Worm (Caenorhabditis elegans) whole organism, midembryonic: ENCODE measurements around the gene sbt-1.

Experiments used
- T22C8.4 ChIP-seq: fragments of 200-800 bp; sonication (Bioruptor generic); IDR thresholded peaks from 2 replicates; pipeline ENCODE4 v1.3.6; 2022; ENCODE audit warnings: missing genetic modification characterization, missing compliant biosample characterization
- cog-1 ChIP-seq: sonication (generic microtip); optimal IDR thresholded peaks from 2 replicates; lab custom pipeline; 2016; ENCODE audit warnings: missing genetic modification characterization, missing compliant biosample characterization
- flt-1 ChIP-seq: fragments of 200-800 bp; sonication (Bioruptor generic); IDR thresholded peaks from 2 replicates; pipeline ENCODE4 v1.3.6; 2022; ENCODE audit warnings: missing genetic modification characterization, missing compliant biosample characterization
- klf-2 ChIP-seq: fragments of 200-800 bp; sonication (Bioruptor generic); conservative IDR thresholded peaks from 2 replicates; pipeline ENCODE4 v1.3.6; 2022; ENCODE audit warnings: missing genetic modification reagents, missing genetic modification characterization, missing compliant biosample characterization
- med-1 ChIP-seq: sonication (generic microtip); optimal IDR thresholded peaks from 2 replicates; lab custom pipeline; 2017; ENCODE audit warnings: missing genetic modification characterization, mild to moderate bottlenecking, missing compliant biosample characterization, antibody characterized with exemption, missing genetic modification reagents; ENCODE audit not compliant: insufficient read depth
- ref-1 ChIP-seq: fragments of 200-800 bp; sonication (Bioruptor generic); conservative IDR thresholded peaks from 2 replicates; pipeline ENCODE4 v1.3.6; 2022; ENCODE audit warnings: missing genetic modification reagents, missing genetic modification characterization, missing compliant biosample characterization
- tab-1 ChIP-seq: fragments of 200-800 bp; sonication (Bioruptor generic); IDR thresholded peaks from 2 replicates; pipeline ENCODE4 v1.3.6; 2022; ENCODE audit warnings: missing genetic modification characterization, missing compliant biosample characterization
- ztf-23 ChIP-seq: fragments of 200-800 bp; sonication (Bioruptor generic); IDR thresholded peaks from 2 replicates; pipeline ENCODE4 v1.3.6; 2022; ENCODE audit warnings: missing genetic modification reagents, missing genetic modification characterization, missing compliant biosample characterization
- ztf-29 ChIP-seq: fragments of 200-800 bp; sonication (Bioruptor generic); IDR thresholded peaks from 2 replicates; pipeline ENCODE4 v1.3.6; 2022; ENCODE audit warnings: missing genetic modification reagents, missing genetic modification characterization, missing compliant biosample characterization

Gene sbt-1

DNA sequence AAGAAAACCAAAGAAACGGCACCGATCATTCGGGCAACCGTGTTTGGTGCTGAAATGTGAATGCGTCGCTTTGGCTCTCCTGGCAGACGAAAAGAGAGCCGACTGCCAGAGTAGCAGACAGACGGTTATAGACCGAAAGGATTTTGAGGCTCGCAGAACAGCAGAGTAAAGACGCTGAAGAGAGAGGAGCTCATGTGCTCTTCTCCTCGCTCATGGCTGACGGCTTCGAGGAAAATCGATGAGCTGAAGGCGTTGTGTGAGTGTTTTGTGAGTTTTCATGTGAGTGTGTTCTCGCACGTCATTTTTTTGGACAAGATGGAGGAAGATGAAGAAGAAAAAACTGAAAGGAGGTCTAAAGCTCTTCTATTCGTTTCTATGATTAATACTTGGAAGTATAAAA is at the start of gene sbt-1:
Gene sbt-1 (minus strand): TSS at position 62 of the 400 bp plus-strand sequence.
- no peak for TF ChIP-seq ztf-29 (GFP tag; lab: Robert Waterston, UW)
- no peak for TF ChIP-seq med-1 (GFP tag; lab: Kevin White, UChicago)
- no peak for TF ChIP-seq ztf-23 (GFP tag; lab: Robert Waterston, UW)
- TF ChIP-seq ref-1 (GFP tag; lab: Robert Waterston, UW): no peak
- peak; percentile 32; the same call in 1 of the 2 replicates for TF ChIP-seq T22C8.4
- no peak for TF ChIP-seq klf-2
- no peak for TF ChIP-seq tab-1 (GFP tag; lab: Robert Waterston, UW)
- no peak for TF ChIP-seq cog-1 (tag; lab: Kevin White, UChicago)
- TF ChIP-seq flt-1 (GFP tag; lab: Robert Waterston, UW): 0 out of 2 replicates have a peak, but pooled peaks have one; percentile 4

DNA sequence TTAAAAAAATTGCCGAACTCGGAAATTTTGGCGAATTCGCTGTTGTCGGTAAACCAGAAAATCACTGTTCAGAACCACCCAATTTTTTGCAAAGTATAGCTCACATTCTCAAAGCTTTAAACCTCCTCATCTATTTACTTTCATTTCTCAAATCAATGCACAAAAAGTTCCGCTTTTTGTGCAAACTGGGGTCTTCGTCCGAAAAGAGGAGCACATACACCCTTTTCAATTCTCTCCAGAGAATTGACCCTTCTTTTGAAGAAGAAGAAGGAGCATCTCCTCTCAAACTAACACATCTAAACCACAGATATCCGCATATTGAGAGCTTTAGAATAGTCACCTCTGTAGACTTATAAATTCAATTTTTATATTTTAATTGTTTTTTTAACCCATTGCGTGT is 46.6 kb upstream of the sbt-1 start:
- TF ChIP-seq ztf-23 (GFP tag; lab: Robert Waterston, UW) (no peak), T22C8.4 (no peak), ztf-29 (GFP tag; lab: Robert Waterston, UW) (no peak), tab-1 (GFP tag; lab: Robert Waterston, UW) (no peak), flt-1 (GFP tag; lab: Robert Waterston, UW) (no peak), ref-1 (GFP tag; lab: Robert Waterston, UW) (no peak), med-1 (GFP tag; lab: Kevin White, UChicago) (no peak), cog-1 (tag; lab: Kevin White, UChicago) (no peak), klf-2 (no peak)

DNA sequence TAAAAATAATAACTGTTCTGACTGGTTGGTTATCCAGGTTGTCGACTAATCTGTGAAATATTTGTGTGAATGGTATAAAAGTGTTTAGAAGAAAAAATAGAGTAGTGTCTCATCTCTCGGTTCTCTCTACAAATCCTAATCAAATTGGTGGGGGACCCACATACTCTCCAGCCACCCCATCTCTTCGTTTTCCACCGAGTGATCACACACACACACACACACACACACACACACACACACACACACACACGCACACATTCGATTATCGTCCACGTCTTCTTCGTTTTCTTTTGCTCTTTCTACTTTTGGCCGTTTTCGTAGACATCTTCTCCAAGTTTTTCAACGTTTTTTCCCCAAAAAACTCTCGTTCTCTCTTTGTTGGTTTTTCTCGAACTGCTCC is 44.5 kb upstream of the sbt-1 start:
- TF ChIP-seq ztf-29 (GFP tag; lab: Robert Waterston, UW) (no peak), tab-1 (GFP tag; lab: Robert Waterston, UW) (no peak), klf-2 (no peak), ztf-23 (GFP tag; lab: Robert Waterston, UW) (no peak), med-1 (GFP tag; lab: Kevin White, UChicago) (no peak), ref-1 (GFP tag; lab: Robert Waterston, UW) (no peak), cog-1 (tag; lab: Kevin White, UChicago) (no peak), T22C8.4 (no peak), flt-1 (GFP tag; lab: Robert Waterston, UW) (no peak)

ce11 chrV:20871194-20871593 is 42.5 kb upstream of the sbt-1 start:
- TF ChIP-seq cog-1 (tag; lab: Kevin White, UChicago): no peak
- no peak for TF ChIP-seq T22C8.4
- no peak for TF ChIP-seq klf-2
- no peak for TF ChIP-seq ref-1 (GFP tag; lab: Robert Waterston, UW)
- no peak for TF ChIP-seq med-1 (GFP tag; lab: Kevin White, UChicago)
- no peak for TF ChIP-seq ztf-23 (GFP tag; lab: Robert Waterston, UW)
- TF ChIP-seq tab-1 (GFP tag; lab: Robert Waterston, UW): no peak
- TF ChIP-seq ztf-29 (GFP tag; lab: Robert Waterston, UW): no peak

DNA sequence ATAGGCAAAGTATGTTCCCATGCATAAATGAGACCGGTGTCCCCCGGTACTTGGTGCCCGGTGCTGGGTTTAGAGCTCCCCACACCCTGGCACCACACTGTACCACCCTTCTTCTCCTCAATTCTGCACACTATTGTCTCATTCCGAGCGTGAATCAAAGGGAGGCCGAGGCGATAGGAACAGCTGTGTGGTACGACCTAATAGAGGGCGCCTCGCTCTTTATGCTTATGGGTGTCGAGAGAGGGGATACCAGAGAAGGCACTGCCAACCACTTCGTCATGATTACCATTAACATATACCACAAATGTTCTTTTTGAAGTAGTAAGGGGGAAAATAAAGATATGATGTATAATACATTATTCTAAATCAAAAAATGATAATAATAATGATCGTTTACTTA is 42.0 kb upstream of the sbt-1 start:
- TF ChIP-seq med-1 (GFP tag; lab: Kevin White, UChicago) (no peak), tab-1 (GFP tag; lab: Robert Waterston, UW) (no peak), klf-2 (no peak), ref-1 (GFP tag; lab: Robert Waterston, UW) (no peak), ztf-29 (GFP tag; lab: Robert Waterston, UW) (no peak), ztf-23 (GFP tag; lab: Robert Waterston, UW) (no peak), flt-1 (GFP tag; lab: Robert Waterston, UW) (no peak), T22C8.4 (no peak)

DNA sequence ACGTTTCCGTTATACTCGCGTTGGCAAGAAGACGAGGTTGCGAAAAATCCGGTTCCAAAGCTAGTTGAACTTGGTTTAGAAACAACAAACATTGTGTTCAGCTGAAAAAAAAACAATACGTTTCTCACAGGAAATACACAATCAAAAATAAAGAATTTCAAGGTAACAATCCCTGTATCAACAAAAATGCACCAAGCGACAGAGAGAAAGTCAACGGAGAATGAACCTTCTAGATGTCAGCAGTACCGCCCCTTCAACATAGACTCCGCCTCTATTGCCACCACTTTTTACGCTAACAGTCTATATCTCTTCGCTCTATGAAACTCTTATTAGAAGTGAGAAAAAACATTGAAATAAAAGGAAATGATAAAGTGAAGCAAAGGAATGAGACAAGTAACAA is 39.6 kb upstream of the sbt-1 start, which contains the start of gene F31D4.8:
Gene F31D4.8 (minus strand): TSS at position 101 of the 400 bp plus-strand sequence.
- TF ChIP-seq med-1 (GFP tag; lab: Kevin White, UChicago) (no peak), flt-1 (GFP tag; lab: Robert Waterston, UW) (no peak), tab-1 (GFP tag; lab: Robert Waterston, UW) (no peak), cog-1 (tag; lab: Kevin White, UChicago) (no peak), T22C8.4 (no peak), klf-2 (no peak), ref-1 (GFP tag; lab: Robert Waterston, UW) (no peak), ztf-29 (GFP tag; lab: Robert Waterston, UW) (no peak), ztf-23 (GFP tag; lab: Robert Waterston, UW) (no peak)

- TF ChIP-seq med-1 (GFP tag; lab: Kevin White, UChicago): no peak
- TF ChIP-seq tab-1 (GFP tag; lab: Robert Waterston, UW): no peak
- TF ChIP-seq ztf-23 (GFP tag; lab: Robert Waterston, UW): no peak
- TF ChIP-seq T22C8.4: no peak
- TF ChIP-seq ztf-29 (GFP tag; lab: Robert Waterston, UW): no peak
- no peak for TF ChIP-seq ref-1 (GFP tag; lab: Robert Waterston, UW)
- TF ChIP-seq klf-2: no peak
- TF ChIP-seq cog-1 (tag; lab: Kevin White, UChicago): no peak
- no peak for TF ChIP-seq flt-1 (GFP tag; lab: Robert Waterston, UW)
These were observed 37.7 kb upstream of the sbt-1 start for ce11 chrV:20866406-20866805.

ce11 chrV:20862681-20863080 is 34.0 kb upstream of the sbt-1 start, which contains the start of gene twk-35:
Gene twk-35, plus strand, starts transcription at chrV:20862981.
- no peak for TF ChIP-seq ztf-29 (GFP tag; lab: Robert Waterston, UW)
- TF ChIP-seq klf-2: no peak
- TF ChIP-seq ref-1 (GFP tag; lab: Robert Waterston, UW): no peak
- TF ChIP-seq tab-1 (GFP tag; lab: Robert Waterston, UW): no peak
- TF ChIP-seq T22C8.4: no peak
- no peak for TF ChIP-seq ztf-23 (GFP tag; lab: Robert Waterston, UW)
- no peak for TF ChIP-seq flt-1 (GFP tag; lab: Robert Waterston, UW)
- no peak for TF ChIP-seq med-1 (GFP tag; lab: Kevin White, UChicago)
- TF ChIP-seq cog-1 (tag; lab: Kevin White, UChicago): no peak

ce11 chrV:20861080-20861479 is 32.4 kb upstream of the sbt-1 start, which contains the start of gene try-4:
Gene try-4, minus strand, starts transcription at chrV:20861153.
- TF ChIP-seq ztf-29 (GFP tag; lab: Robert Waterston, UW) (no peak), T22C8.4 (no peak), klf-2 (no peak), med-1 (GFP tag; lab: Kevin White, UChicago) (no peak), cog-1 (tag; lab: Kevin White, UChicago) (no peak), flt-1 (GFP tag; lab: Robert Waterston, UW) (no peak), ztf-23 (GFP tag; lab: Robert Waterston, UW) (no peak), tab-1 (GFP tag; lab: Robert Waterston, UW) (no peak), ref-1 (GFP tag; lab: Robert Waterston, UW) (no peak)
